Worm (Caenorhabditis elegans) whole organism, L4/young adult: ENCODE results near the gene bcat-1.

Experiments
- dao-5 ChIP-seq: sonication (generic microtip); optimal IDR thresholded peaks from 2 replicates; lab custom pipeline; 2016; ENCODE audit warnings: missing genotype, missing genetic modification characterization, moderate library complexity, missing compliant biosample characterization
- him-1 ChIP-seq: sonication (generic microtip); optimal IDR thresholded peaks from 2 replicates; lab custom pipeline; 2016; ENCODE audit warnings: missing genotype, missing genetic modification reagents, missing genetic modification characterization, missing compliant biosample characterization

- TF ChIP-seq him-1 (tag; lab: Kevin White, UChicago) = no peak
- no peak for TF ChIP-seq dao-5
These were observed 24.7 kb upstream of the bcat-1 start, which contains the start of gene chd-3 for ce11 chrX:12852575-12852974.
